Worm (Caenorhabditis elegans) whole organism, mixed stage, embryonic: Measurements from ENCODE around the gene C50E3.13.

Experiments
- M03D4.4 ChIP-seq: sonication (generic microtip); optimal IDR thresholded peaks from 2 replicates; lab custom pipeline; 2017; ENCODE audit warnings: mild to moderate bottlenecking, missing genetic modification characterization, missing compliant biosample characterization
- bed-3 ChIP-seq: fragments of 200-800 bp; sonication (Bioruptor generic); optimal IDR thresholded peaks from 3 replicates; lab custom pipeline; 2018; ENCODE audit warnings: mild to moderate bottlenecking, missing genetic modification characterization, moderate library complexity, missing compliant biosample characterization
- blmp-1 ChIP-seq: fragments of 150-350 bp; optimal IDR thresholded peaks from 2 replicates; lab custom pipeline; 2014; ENCODE audit warnings: missing biosample characterization, missing genetic modification characterization
- ceh-39 ChIP-seq: fragments of 150-350 bp; optimal IDR thresholded peaks from 2 replicates; lab custom pipeline; 2014; ENCODE audit warnings: missing biosample characterization, missing genetic modification characterization
- ceh-43 ChIP-seq: fragments of 200-800 bp; sonication (Bioruptor generic); optimal IDR thresholded peaks from 2 replicates; lab custom pipeline; 2018; ENCODE audit warnings: mild to moderate bottlenecking, missing genetic modification characterization, moderate library complexity, missing compliant biosample characterization
- ceh-83 ChIP-seq: fragments of 200-800 bp; sonication (Bioruptor generic); optimal IDR thresholded peaks from 2 replicates; lab custom pipeline; 2018; ENCODE audit warnings: mild to moderate bottlenecking, missing genetic modification characterization, missing compliant biosample characterization
- ces-1 ChIP-seq: fragments of 150-350 bp; optimal IDR thresholded peaks from 2 replicates; lab custom pipeline; 2014; ENCODE audit warnings: missing biosample characterization, missing genetic modification reagents, missing genetic modification characterization
- cnd-1 ChIP-seq: fragments of 200-800 bp; sonication (Bioruptor generic); optimal IDR thresholded peaks from 2 replicates; lab custom pipeline; 2018; ENCODE audit warnings: mild to moderate bottlenecking, missing genetic modification characterization, missing compliant biosample characterization
- drap-1 ChIP-seq: fragments of 200-800 bp; sonication (Bioruptor generic); optimal IDR thresholded peaks from 3 replicates; lab custom pipeline; 2018; ENCODE audit warnings: mild to moderate bottlenecking, missing genetic modification characterization, missing compliant biosample characterization
- elt-1 ChIP-seq: sonication (generic microtip); optimal IDR thresholded peaks from 2 replicates; lab custom pipeline; 2017; ENCODE audit warnings: missing genetic modification characterization, mild to moderate bottlenecking, missing compliant biosample characterization, antibody characterized with exemption, moderate library complexity, borderline replicate concordance; ENCODE audit not compliant: insufficient read depth
- elt-3 ChIP-seq: fragments of 150-350 bp; optimal IDR thresholded peaks from 2 replicates; lab custom pipeline; 2014; ENCODE audit warnings: missing biosample characterization, missing genetic modification characterization
- flh-1 ChIP-seq: fragments of 200-800 bp; sonication (Bioruptor generic); optimal IDR thresholded peaks from 2 replicates; lab custom pipeline; 2018; ENCODE audit warnings: mild to moderate bottlenecking, missing genetic modification characterization, moderate library complexity, missing compliant biosample characterization
- ham-2 ChIP-seq: fragments of 200-800 bp; sonication (Bioruptor generic); optimal IDR thresholded peaks from 2 replicates; lab custom pipeline; 2018; ENCODE audit warnings: mild to moderate bottlenecking, missing genetic modification characterization, missing compliant biosample characterization
- hlh-1 ChIP-seq: fragments of 150-350 bp; optimal IDR thresholded peaks from 2 replicates; lab custom pipeline; 2014; ENCODE audit warnings: missing biosample characterization, missing genetic modification reagents, missing genetic modification characterization
- lin-32 ChIP-seq: fragments of 200-800 bp; sonication (Bioruptor generic); optimal IDR thresholded peaks from 2 replicates; lab custom pipeline; 2018; ENCODE audit warnings: mild to moderate bottlenecking, missing genetic modification characterization, missing compliant biosample characterization
- lsy-2 ChIP-seq: fragments of 150-350 bp; optimal IDR thresholded peaks from 2 replicates; lab custom pipeline; 2014; ENCODE audit warnings: missing biosample characterization, missing genetic modification characterization
- mep-1 ChIP-seq: fragments of 150-350 bp; optimal IDR thresholded peaks from 2 replicates; lab custom pipeline; 2017; ENCODE audit warnings: missing biosample characterization, missing genetic modification reagents, missing genetic modification characterization, inconsistent platforms
- mls-2 ChIP-seq: sonication (generic microtip); optimal IDR thresholded peaks from 2 replicates; lab custom pipeline; 2016; ENCODE audit warnings: mild to moderate bottlenecking, missing genetic modification characterization, moderate library complexity, missing compliant biosample characterization
- nhr-12 ChIP-seq: fragments of 150-350 bp; optimal IDR thresholded peaks from 2 replicates; lab custom pipeline; 2014; ENCODE audit warnings: missing biosample characterization, missing genetic modification characterization
- nhr-2 ChIP-seq: fragments of 150-350 bp; optimal IDR thresholded peaks from 2 replicates; lab custom pipeline; 2014; ENCODE audit warnings: missing biosample characterization, missing genetic modification characterization
- nhr-237 ChIP-seq: fragments of 150-350 bp; optimal IDR thresholded peaks from 2 replicates; lab custom pipeline; 2014; ENCODE audit warnings: missing biosample characterization, missing genetic modification characterization
- nhr-76 ChIP-seq: sonication (generic microtip); optimal IDR thresholded peaks from 2 replicates; lab custom pipeline; 2017; ENCODE audit warnings: missing biosample characterization, missing genetic modification characterization
- pha-4 ChIP-seq: fragments of 150-350 bp; optimal IDR thresholded peaks from 2 replicates; lab custom pipeline; 2018; ENCODE audit warnings: missing biosample characterization, missing genetic modification reagents, missing genetic modification characterization
- sem-2 ChIP-seq: fragments of 200-800 bp; sonication (Bioruptor generic); optimal IDR thresholded peaks from 2 replicates; lab custom pipeline; 2018; ENCODE audit warnings: mild to moderate bottlenecking, missing genetic modification characterization, missing compliant biosample characterization
- snpc-4 ChIP-seq: fragments of 150-350 bp; optimal IDR thresholded peaks from 2 replicates; lab custom pipeline; 2014; ENCODE audit warnings: missing biosample characterization, missing genetic modification characterization
- sptf-1 ChIP-seq: sonication (generic microtip); optimal IDR thresholded peaks from 2 replicates; lab custom pipeline; 2017; ENCODE audit warnings: mild to moderate bottlenecking, missing genetic modification characterization, moderate library complexity, missing compliant biosample characterization
- tbx-8 ChIP-seq: fragments of 200-800 bp; sonication (Bioruptor generic); optimal IDR thresholded peaks from 2 replicates; lab custom pipeline; 2018; ENCODE audit warnings: mild to moderate bottlenecking, missing genetic modification characterization, moderate library complexity, missing compliant biosample characterization
- unc-120 ChIP-seq: sonication (generic microtip); optimal IDR thresholded peaks from 2 replicates; lab custom pipeline; 2017; ENCODE audit warnings: missing genetic modification characterization, missing compliant biosample characterization; ENCODE audit not compliant: poor library complexity, severe bottlenecking
- unc-39 ChIP-seq: fragments of 150-350 bp; optimal IDR thresholded peaks from 2 replicates; lab custom pipeline; 2014; ENCODE audit warnings: missing biosample characterization, missing genetic modification characterization
- unc-62 ChIP-seq: fragments of 150-350 bp; optimal IDR thresholded peaks from 2 replicates; lab custom pipeline; 2014; ENCODE audit warnings: missing biosample characterization, missing genetic modification reagents, missing genetic modification characterization
- zip-8 ChIP-seq: fragments of 150-350 bp; optimal IDR thresholded peaks from 2 replicates; lab custom pipeline; 2014; ENCODE audit warnings: missing biosample characterization, missing genetic modification characterization
- ztf-11 ChIP-seq: fragments of 150-350 bp; optimal IDR thresholded peaks from 2 replicates; lab custom pipeline; 2014; ENCODE audit warnings: missing biosample characterization, missing genetic modification characterization

Gene C50E3.13

ce11 chrV:7641718-7642117, 17.7 kb upstream of the C50E3.13 start:
- TF ChIP-seq nhr-76 (tag; lab: Kevin White, UChicago) (no peak), ham-2 (no peak), unc-39 (tag; lab: Kevin White, UChicago) (no peak), ceh-83 (GFP tag; lab: Kevin White, UChicago) (no peak), flh-1 (GFP tag; lab: Kevin White, UChicago) (no peak), ces-1 (GFP tag; lab: Kevin White, UChicago) (no peak), ztf-11 (tag; lab: Kevin White, UChicago) (no peak), sem-2 (GFP tag; lab: Kevin White, UChicago) (no peak), zip-8 (tag; lab: Kevin White, UChicago) (no peak), nhr-12 (no peak), ceh-39 (tag; lab: Kevin White, UChicago) (no peak), unc-62 (GFP tag; lab: Kevin White, UChicago) (no peak), mep-1 (no peak), blmp-1 (tag; lab: Kevin White, UChicago) (no peak), mls-2 (tag; lab: Kevin White, UChicago) (no peak), tbx-8 (GFP tag; lab: Kevin White, UChicago) (no peak)

ce11 chrV:7639787-7640186, 15.7 kb upstream of the C50E3.13 start, which contains the start of gene F07C4.10:
Gene F07C4.10, minus strand, starts transcription at chrV:7639887.
- TF ChIP-seq hlh-1 (tag; lab: Kevin White, UChicago), result no peak

ce11 chrV:7639356-7639755, 15.3 kb upstream of the C50E3.13 start:
- TF ChIP-seq nhr-12 (no peak), ces-1 (GFP tag; lab: Kevin White, UChicago) (no peak), ceh-43 (GFP tag; lab: Kevin White, UChicago) (no peak), elt-3 (tag; lab: Kevin White, UChicago) (no peak), bed-3 (no peak), ceh-39 (tag; lab: Kevin White, UChicago) (no peak), mep-1 (no peak), nhr-76 (tag; lab: Kevin White, UChicago) (no peak), nhr-2 (tag; lab: Kevin White, UChicago) (no peak), M03D4.4 (tag; lab: Kevin White, UChicago) (no peak), unc-120 (no peak), ham-2 (no peak), snpc-4 (tag; lab: Kevin White, UChicago) (no peak), lsy-2 (tag; lab: Kevin White, UChicago) (no peak)

DNA sequence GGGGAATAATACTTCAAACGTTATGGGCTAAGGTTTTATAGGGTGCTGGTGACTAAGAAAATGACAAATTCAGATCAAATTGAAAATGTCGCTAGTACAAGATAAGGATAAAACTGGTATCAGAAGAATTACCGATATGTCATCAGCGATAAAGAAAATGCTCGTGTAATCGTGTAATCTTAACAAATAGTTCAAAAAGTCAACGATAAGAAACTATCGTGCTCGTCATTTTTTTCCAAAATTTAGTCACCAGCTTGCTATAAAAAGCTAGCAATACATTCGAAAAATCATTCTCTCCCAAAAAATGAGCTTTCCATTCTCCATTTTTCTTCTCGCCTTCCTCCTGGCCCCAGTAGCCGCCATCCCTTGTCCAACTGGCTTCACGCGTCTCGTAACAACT, 13.7 kb upstream of the C50E3.13 start, which contains the start of gene clec-45:
TSS of gene clec-45 (plus strand) at position 301 of the 400 bp plus-strand sequence.
- TF ChIP-seq zip-8 (tag; lab: Kevin White, UChicago) (no peak), pha-4 (tag; lab: Kevin White, UChicago) (no peak), unc-62 (GFP tag; lab: Kevin White, UChicago) (no peak), lin-32 (GFP tag; lab: Kevin White, UChicago) (no peak), sem-2 (GFP tag; lab: Kevin White, UChicago) (no peak), drap-1 (GFP tag; lab: Kevin White, UChicago) (no peak), mep-1 (no peak), nhr-76 (tag; lab: Kevin White, UChicago) (no peak), flh-1 (GFP tag; lab: Kevin White, UChicago) (no peak), snpc-4 (tag; lab: Kevin White, UChicago) (no peak), cnd-1 (tag; lab: Kevin White, UChicago) (no peak)
- TF ChIP-seq, all 35 proteins: peak for 0

- TF ChIP-seq ham-2 (no peak), ceh-43 (GFP tag; lab: Kevin White, UChicago) (no peak), tbx-8 (GFP tag; lab: Kevin White, UChicago) (no peak), bed-3 (no peak), sptf-1 (no peak), blmp-1 (tag; lab: Kevin White, UChicago) (no peak), snpc-4 (tag; lab: Kevin White, UChicago) (no peak), ztf-11 (tag; lab: Kevin White, UChicago) (no peak), nhr-2 (tag; lab: Kevin White, UChicago) (no peak), elt-1 (no peak), hlh-1 (tag; lab: Kevin White, UChicago) (no peak), pha-4 (tag; lab: Kevin White, UChicago) (no peak), unc-120 (no peak), nhr-237 (tag; lab: Kevin White, UChicago) (no peak)
- TF ChIP-seq, all 35 proteins: peak for 0
Measured at ce11 chrV:7635469-7635868, 11.4 kb upstream of the C50E3.13 start, which contains the start of gene srd-29. Gene srd-29, plus strand, starts transcription at chrV:7635769.
